Worm (Caenorhabditis elegans) whole organism, L4/young adult: ENCODE measurements around the gene ZK380.6.
"Not testable (repeated sequence)": the region's sequence is repeated elsewhere in the genome, so short reads cannot be mapped to it uniquely, and the experiment has no call there.

Source experiments
- W03F9.2 ChIP-seq: fragments of 150-350 bp; optimal IDR thresholded peaks from 2 replicates; lab custom pipeline; 2014; ENCODE audit warnings: missing biosample characterization, missing genetic modification characterization
- him-1 ChIP-seq: sonication (generic microtip); optimal IDR thresholded peaks from 2 replicates; lab custom pipeline; 2016; ENCODE audit warnings: missing genotype, missing genetic modification reagents, missing genetic modification characterization, missing compliant biosample characterization

- not testable (repeated sequence) for TF ChIP-seq W03F9.2, him-1 (tag; lab: Kevin White, UChicago)
Measured at ce11 chrX:1690894-1691293, 36.6 kb downstream of the ZK380.6 start, which contains the start of gene C36C9.6.
